Worm (Caenorhabditis elegans): ENCODE measurements around the gene twk-12.

Gene twk-12

DNA sequence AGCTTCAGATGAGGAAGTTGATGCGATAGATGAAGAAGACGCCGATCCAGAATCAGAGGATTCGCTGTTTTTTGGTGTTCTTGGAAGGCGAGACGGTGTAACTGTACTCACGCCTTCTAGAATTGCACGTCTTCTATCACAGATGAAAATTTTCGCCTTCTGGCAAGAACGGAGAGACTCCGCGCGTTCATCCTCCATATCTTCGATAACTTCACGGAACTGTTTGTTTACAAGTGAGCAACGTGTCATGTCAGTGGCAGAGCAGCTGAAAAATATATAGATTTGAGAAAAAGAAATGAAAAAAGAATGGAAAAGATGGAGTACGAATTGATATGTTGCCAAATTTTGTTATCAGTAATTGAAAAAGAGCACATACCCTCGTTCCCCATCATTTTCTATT lies 47.2 kb downstream of the twk-12 start:
- TF ChIP-seq fkh-10 (GFP tag; optimal IDR thresholded peaks at IDR 0.05): no peak

- TF ChIP-seq dve-1 (tag; optimal IDR thresholded peaks at IDR 0.05): peak; percentile 39
- no peak for TF ChIP-seq lin-11 (tag; optimal IDR thresholded peaks at IDR 0.05)
- TF ChIP-seq ttx-3 (tag; optimal IDR thresholded peaks at IDR 0.05): no peak
- TF ChIP-seq sox-4 (tag; optimal IDR thresholded peaks at IDR 0.05): no peak
- TF ChIP-seq nhr-11 (tag; optimal IDR thresholded peaks at IDR 0.05): no peak
- TF ChIP-seq ceh-24 (tag; optimal IDR thresholded peaks at IDR 0.05): no peak
- peak; percentile 86 for TF ChIP-seq rnt-1 (tag; optimal IDR thresholded peaks at IDR 0.05)
- TF ChIP-seq C38D4.7 (GFP tag; optimal IDR thresholded peaks at IDR 0.05): no peak
- TF ChIP-seq fkh-6 (tag; optimal IDR thresholded peaks at IDR 0.05): no peak
- no peak for TF ChIP-seq F13H6.1 (tag; optimal IDR thresholded peaks at IDR 0.05)
- peak; percentile 61 for TF ChIP-seq ceh-34 (tag; optimal IDR thresholded peaks at IDR 0.05)
- TF ChIP-seq hlh-6 (tag; optimal IDR thresholded peaks at IDR 0.05): no peak
- no peak for TF ChIP-seq fkh-10 (GFP tag; optimal IDR thresholded peaks at IDR 0.05)
- TF ChIP-seq tbx-7 (tag; optimal IDR thresholded peaks at IDR 0.05): no peak
- TF ChIP-seq lim-6 (tag; optimal IDR thresholded peaks at IDR 0.05): no peak
- TF ChIP-seq nfya-1 (tag; optimal IDR thresholded peaks at IDR 0.05): peak; percentile 65
- peak; percentile 88 for TF ChIP-seq pros-1 (tag; optimal IDR thresholded peaks at IDR 0.05)
- TF ChIP-seq ets-4 (tag; optimal IDR thresholded peaks at IDR 0.05): no peak
- peak; percentile 8 for TF ChIP-seq gmeb-2 (tag; optimal IDR thresholded peaks at IDR 0.05)
- no peak for TF ChIP-seq ztf-16 (tag; optimal IDR thresholded peaks at IDR 0.05)
- no peak for TF ChIP-seq hlh-15 (tag; optimal IDR thresholded peaks at IDR 0.05)
- TF ChIP-seq unc-3 (GFP tag; conservative IDR thresholded peaks at IDR 0.05): no peak
- no peak for TF ChIP-seq unc-3 (tag; optimal IDR thresholded peaks at IDR 0.05)
- peak; percentile 64 for TF ChIP-seq unc-42 (tag; optimal IDR thresholded peaks at IDR 0.05)
- TF ChIP-seq K09A11.1 (tag; optimal IDR thresholded peaks at IDR 0.05; ENCODE audit: insufficient read depth): no peak
- TF ChIP-seq tbx-2 (tag; optimal IDR thresholded peaks at IDR 0.05): peak; percentile 66
- TF ChIP-seq eyg-1 (tag; optimal IDR thresholded peaks at IDR 0.05): no peak
- no peak for TF ChIP-seq ahr-1 (tag; optimal IDR thresholded peaks at IDR 0.05)
- TF ChIP-seq hlh-8 (tag; optimal IDR thresholded peaks at IDR 0.05): peak; percentile 35
- no peak for TF ChIP-seq Y22D7AL.16 (tag; optimal IDR thresholded peaks at IDR 0.05)
- TF ChIP-seq zip-5 (tag; optimal IDR thresholded peaks at IDR 0.05): no peak
- no peak for TF ChIP-seq nhr-232 (tag; optimal IDR thresholded peaks at IDR 0.05)
- peak; percentile 91 for TF ChIP-seq unc-55 (GFP tag; optimal IDR thresholded peaks at IDR 0.05)
- TF ChIP-seq hlh-13 (GFP tag; optimal IDR thresholded peaks at IDR 0.05): no peak
- no peak for TF ChIP-seq pag-3 (tag; optimal IDR thresholded peaks at IDR 0.05; ENCODE audit: borderline replicate concordance)
- TF ChIP-seq ceh-31 (tag; optimal IDR thresholded peaks at IDR 0.05): peak; percentile 78
- TF ChIP-seq ama-1 (optimal IDR thresholded peaks at IDR 0.05): no peak
- TF ChIP-seq ceh-45 (GFP tag; IDR thresholded peaks at IDR 0.05): no peak
- no peak for TF ChIP-seq ceh-48 (tag; optimal IDR thresholded peaks at IDR 0.05)
- peak; percentile 97 for TF ChIP-seq hlh-30 (tag; optimal IDR thresholded peaks at IDR 0.05; ENCODE audit: insufficient read depth)
- no peak for TF ChIP-seq sox-2 (GFP tag; IDR thresholded peaks at IDR 0.05)
- TF ChIP-seq ceh-18 (tag; optimal IDR thresholded peaks at IDR 0.05): peak; percentile 83
- no peak for TF ChIP-seq pha-4 (tag; optimal IDR thresholded peaks at IDR 0.05)
These were observed 48.1 kb downstream of the twk-12 start for ce11 chrV:10715158-10716152.

Data from whole organism, late embryonic.